Worm (Caenorhabditis elegans) whole organism, young adult: ENCODE measurements around the gene oac-42.

ENCODE experiments used
- B0019.2 ChIP-seq: fragments of 200-800 bp; sonication (Bioruptor generic); conservative IDR thresholded peaks from 2 replicates; pipeline ENCODE4 v1.3.6; 2022; ENCODE audit warnings: missing genetic modification reagents, missing genetic modification characterization, missing compliant biosample characterization
- B0336.3 ChIP-seq: fragments of 200-800 bp; sonication (Bioruptor generic); IDR thresholded peaks from 2 replicates; pipeline ENCODE4 v1.3.6; 2022; ENCODE audit warnings: missing genetic modification characterization, missing compliant biosample characterization
- C06A6.2 ChIP-seq: fragments of 200-800 bp; sonication (Bioruptor generic); conservative IDR thresholded peaks from 2 replicates; pipeline ENCODE4 v1.3.6; 2022; ENCODE audit warnings: missing genetic modification characterization, missing compliant biosample characterization
- F22D6.2 ChIP-seq: sonication (generic microtip); optimal IDR thresholded peaks from 2 replicates; lab custom pipeline; 2016; ENCODE audit warnings: mild to moderate bottlenecking, missing genetic modification characterization, missing compliant biosample characterization
- F49E8.2 ChIP-seq: sonication (generic microtip); optimal IDR thresholded peaks from 3 replicates; lab custom pipeline; 2017; ENCODE audit warnings: missing genetic modification characterization, mild to moderate bottlenecking, missing compliant biosample characterization, antibody characterized with exemption, moderate library complexity; ENCODE audit not compliant: insufficient read depth
- F52B5.7 ChIP-seq: sonication (generic microtip); optimal IDR thresholded peaks from 2 replicates; lab custom pipeline; 2016; ENCODE audit warnings: mild to moderate bottlenecking, missing genetic modification characterization, missing compliant biosample characterization
- Y56A3A.18 ChIP-seq: fragments of 200-800 bp; sonication (Bioruptor generic); IDR thresholded peaks from 2 replicates; pipeline ENCODE4 v1.3.6; 2022; ENCODE audit warnings: missing genetic modification reagents, missing genetic modification characterization, missing compliant biosample characterization
- Y67H2A.10 ChIP-seq: fragments of 200-800 bp; sonication (Bioruptor generic); conservative IDR thresholded peaks from 2 replicates; pipeline ENCODE4 v1.3.6; 2022; ENCODE audit warnings: missing genetic modification reagents, missing genetic modification characterization, missing compliant biosample characterization
- attf-3 ChIP-seq: fragments of 200-800 bp; sonication (Bioruptor generic); conservative IDR thresholded peaks from 2 replicates; pipeline ENCODE4 v1.3.6; 2022; ENCODE audit warnings: missing genetic modification reagents, missing genetic modification characterization, missing compliant biosample characterization
- bed-1 ChIP-seq: fragments of 200-800 bp; sonication (Bioruptor generic); IDR thresholded peaks from 2 replicates; pipeline ENCODE4 v1.3.6; 2022; ENCODE audit warnings: missing genetic modification reagents, missing genetic modification characterization, missing compliant biosample characterization
- ceh-100 ChIP-seq: fragments of 200-800 bp; sonication (Bioruptor generic); IDR thresholded peaks from 2 replicates; pipeline ENCODE4 v1.3.6; 2022; ENCODE audit warnings: missing genetic modification reagents, missing genetic modification characterization, missing compliant biosample characterization
- ceh-91 ChIP-seq: fragments of 200-800 bp; sonication (Bioruptor generic); IDR thresholded peaks from 2 replicates; pipeline ENCODE4 v1.3.6; 2022; ENCODE audit warnings: missing genetic modification reagents, missing genetic modification characterization, missing compliant biosample characterization
- die-1 ChIP-seq: sonication (generic microtip); optimal IDR thresholded peaks from 2 replicates; lab custom pipeline; 2016; ENCODE audit warnings: missing genotype, mild to moderate bottlenecking, missing genetic modification characterization, missing compliant biosample characterization
- ekl-4 ChIP-seq: fragments of 200-800 bp; sonication (Bioruptor generic); IDR thresholded peaks from 2 replicates; pipeline ENCODE4 v1.3.6; 2022; ENCODE audit warnings: missing genetic modification reagents, missing genetic modification characterization, missing compliant biosample characterization
- him-1 ChIP-seq: sonication (generic microtip); optimal IDR thresholded peaks from 2 replicates; lab custom pipeline; 2016; ENCODE audit warnings: missing genotype, missing genetic modification reagents, missing genetic modification characterization, missing compliant biosample characterization
- hlh-26 ChIP-seq: fragments of 200-800 bp; sonication (Bioruptor generic); conservative IDR thresholded peaks from 2 replicates; pipeline ENCODE4 v1.3.6; 2022; ENCODE audit warnings: missing genetic modification reagents, missing genetic modification characterization, missing compliant biosample characterization
- hmg-20 ChIP-seq: fragments of 200-800 bp; sonication (Bioruptor generic); IDR thresholded peaks from 2 replicates; pipeline ENCODE4 v1.3.6; 2022; ENCODE audit warnings: missing genetic modification reagents, missing genetic modification characterization, missing compliant biosample characterization
- lag-1 ChIP-seq: fragments of 200-800 bp; sonication (Bioruptor generic); IDR thresholded peaks from 2 replicates; pipeline ENCODE4 v1.3.6; 2022; ENCODE audit warnings: missing genetic modification reagents, missing genetic modification characterization, missing compliant biosample characterization
- let-526 ChIP-seq: fragments of 200-800 bp; sonication (Bioruptor generic); IDR thresholded peaks from 2 replicates; pipeline ENCODE4 v1.3.6; 2022; ENCODE audit warnings: missing genetic modification reagents, missing genetic modification characterization, missing compliant biosample characterization
- let-607 ChIP-seq, 2 experiments: fragments of 200-800 bp in 1 of 2; sonication (Bioruptor generic) in 1 of 2; sonication (generic microtip) in 1 of 2; optimal IDR thresholded peaks; 2 replicates each; lab custom pipeline; 2016 to 2018; ENCODE audit warnings: mild to moderate bottlenecking in 2 of 2, missing compliant biosample characterization in 2 of 2, missing genetic modification characterization in 2 of 2, moderate library complexity in 2 of 2, missing genotype in 1 of 2
- lin-54 ChIP-seq: fragments of 200-800 bp; sonication (Bioruptor generic); optimal IDR thresholded peaks from 2 replicates; lab custom pipeline; 2018; ENCODE audit warnings: mild to moderate bottlenecking, missing genetic modification characterization, missing compliant biosample characterization
- madf-6 ChIP-seq: fragments of 200-800 bp; sonication (Bioruptor generic); IDR thresholded peaks from 2 replicates; pipeline ENCODE4 v1.3.6; 2022; ENCODE audit warnings: missing genetic modification reagents, missing genetic modification characterization, missing compliant biosample characterization
- mxl-1 ChIP-seq: sonication (generic microtip); optimal IDR thresholded peaks from 2 replicates; lab custom pipeline; 2016; ENCODE audit warnings: missing genetic modification characterization, missing compliant biosample characterization
- nhr-90 ChIP-seq: sonication (generic microtip); optimal IDR thresholded peaks from 2 replicates; lab custom pipeline; 2016; ENCODE audit warnings: missing genotype, mild to moderate bottlenecking, missing genetic modification characterization, missing compliant biosample characterization
- rcor-1 ChIP-seq: fragments of 200-800 bp; sonication (Bioruptor generic); IDR thresholded peaks from 2 replicates; pipeline ENCODE4 v1.3.6; 2022; ENCODE audit warnings: missing genetic modification reagents, missing genetic modification characterization, missing compliant biosample characterization
- rec-8 ChIP-seq, 2 experiments: sonication (generic microtip); optimal IDR thresholded peaks; 2 replicates each; lab custom pipeline; 2016; ENCODE audit warnings: mild to moderate bottlenecking in 2 of 2, missing genetic modification characterization in 2 of 2, missing genetic modification reagents in 2 of 2, missing genotype in 2 of 2, missing biosample characterization in 1 of 2, missing compliant biosample characterization in 1 of 2, moderate library complexity in 1 of 2
- sdz-38 ChIP-seq: sonication (generic microtip); optimal IDR thresholded peaks from 2 replicates; lab custom pipeline; 2016; ENCODE audit warnings: missing genotype, missing genetic modification characterization, missing compliant biosample characterization
- sea-2 ChIP-seq: fragments of 200-800 bp; sonication (Bioruptor generic); IDR thresholded peaks from 2 replicates; pipeline ENCODE4 v1.3.6; 2022; ENCODE audit warnings: missing genetic modification characterization, missing compliant biosample characterization
- snpc-1.3 ChIP-seq: sonication (generic microtip); optimal IDR thresholded peaks from 2 replicates; lab custom pipeline; 2017; ENCODE audit warnings: missing genetic modification characterization, mild to moderate bottlenecking, missing compliant biosample characterization, antibody characterized with exemption, moderate library complexity, missing genotype, missing genetic modification reagents; ENCODE audit not compliant: insufficient read depth
- somi-1 ChIP-seq: fragments of 200-800 bp; sonication (Bioruptor generic); optimal IDR thresholded peaks from 2 replicates; lab custom pipeline; 2018; ENCODE audit warnings: mild to moderate bottlenecking, missing genetic modification characterization, missing compliant biosample characterization
- sptf-2 ChIP-seq: fragments of 200-800 bp; sonication (Bioruptor generic); optimal IDR thresholded peaks from 2 replicates; lab custom pipeline; 2018; ENCODE audit warnings: mild to moderate bottlenecking, missing genetic modification characterization, missing compliant biosample characterization
- tbx-9 ChIP-seq: sonication (generic microtip); optimal IDR thresholded peaks from 2 replicates; lab custom pipeline; 2016; ENCODE audit warnings: borderline replicate concordance, missing genetic modification characterization, inconsistent platforms, missing compliant biosample characterization
- unc-62 ChIP-seq: fragments of 150-350 bp; optimal IDR thresholded peaks from 2 replicates; lab custom pipeline; 2014; ENCODE audit warnings: missing biosample characterization, missing genetic modification reagents, missing genetic modification characterization
- xnd-1 ChIP-seq: sonication (generic microtip); optimal IDR thresholded peaks from 2 replicates; lab custom pipeline; 2016; ENCODE audit warnings: missing genotype, missing genetic modification reagents, missing genetic modification characterization, missing compliant biosample characterization
- zfh-2 ChIP-seq: fragments of 200-800 bp; sonication (Bioruptor generic); conservative IDR thresholded peaks from 2 replicates; pipeline ENCODE4 v1.3.6; 2022; ENCODE audit warnings: missing genetic modification reagents, missing genetic modification characterization, missing compliant biosample characterization
- ztf-26 ChIP-seq: sonication (generic microtip); optimal IDR thresholded peaks from 2 replicates; lab custom pipeline; 2017; ENCODE audit warnings: missing genetic modification characterization, missing compliant biosample characterization
- ztf-28 ChIP-seq: fragments of 200-800 bp; sonication (Bioruptor generic); IDR thresholded peaks from 2 replicates; pipeline ENCODE4 v1.3.6; 2022; ENCODE audit warnings: missing genetic modification reagents, missing genetic modification characterization, missing compliant biosample characterization
- ztf-6 ChIP-seq: fragments of 200-800 bp; sonication (Bioruptor generic); IDR thresholded peaks from 2 replicates; pipeline ENCODE4 v1.3.6; 2022; ENCODE audit warnings: missing genetic modification reagents, missing genetic modification characterization, missing compliant biosample characterization

The oac-42 gene

ce11 chrV:15900564-15900963 lies 16.0 kb upstream of the oac-42 start:
- TF ChIP-seq Y67H2A.10 (no peak), B0336.3 (GFP tag; lab: Robert Waterston, UW) (no peak), ekl-4 (no peak), madf-6 (GFP tag; lab: Robert Waterston, UW) (no peak), ztf-28 (GFP tag; lab: Robert Waterston, UW) (no peak)

- TF ChIP-seq tbx-9 (tag; lab: Kevin White, UChicago) = no peak
- TF ChIP-seq bed-1 = no peak
- TF ChIP-seq sptf-2 (GFP tag; lab: Kevin White, UChicago) = no peak
- TF ChIP-seq attf-3 (GFP tag; lab: Robert Waterston, UW) = no peak
- TF ChIP-seq madf-6 (GFP tag; lab: Robert Waterston, UW) = no peak
- no peak for TF ChIP-seq ceh-100 (GFP tag; lab: Robert Waterston, UW)
- no peak for TF ChIP-seq xnd-1 (tag; lab: Kevin White, UChicago)
- TF ChIP-seq ceh-91 (GFP tag; lab: Robert Waterston, UW) = no peak
- no peak for TF ChIP-seq sdz-38 (tag; lab: Kevin White, UChicago)
- TF ChIP-seq zfh-2 (GFP tag; lab: Robert Waterston, UW) = no peak
- no peak for TF ChIP-seq him-1 (tag; lab: Kevin White, UChicago)
- TF ChIP-seq let-526 (GFP tag; lab: Robert Waterston, UW) = no peak
- no peak for TF ChIP-seq sea-2 (GFP tag; lab: Robert Waterston, UW)
- no peak for TF ChIP-seq ztf-6
- no peak for TF ChIP-seq let-607 (tag; optimal IDR thresholded peaks at IDR 0.05; lab: Kevin White, UChicago)
- no peak for TF ChIP-seq F52B5.7 (tag; lab: Kevin White, UChicago)
- no peak for TF ChIP-seq C06A6.2 (GFP tag; lab: Robert Waterston, UW)
Observed at ce11 chrV:15899696-15900095, 15.1 kb upstream of the oac-42 start, which contains the start of gene T06C12.14. Gene T06C12.14, plus strand, starts transcription at chrV:15899996.

- TF ChIP-seq ztf-26 (tag; lab: Kevin White, UChicago) = no peak
- no peak for TF ChIP-seq lag-1 (GFP tag; lab: Robert Waterston, UW)
- no peak for TF ChIP-seq die-1 (tag; lab: Kevin White, UChicago)
- no peak for TF ChIP-seq rec-8 (tag; optimal IDR thresholded peaks at IDR 0.05; lab: Kevin White, UChicago)
- no peak for TF ChIP-seq sea-2 (GFP tag; lab: Robert Waterston, UW)
- TF ChIP-seq Y56A3A.18 (GFP tag; lab: Robert Waterston, UW) = no peak
- TF ChIP-seq lin-54 (GFP tag; lab: Kevin White, UChicago) = no peak
- no peak for TF ChIP-seq let-526 (GFP tag; lab: Robert Waterston, UW)
- no peak for TF ChIP-seq B0019.2 (GFP tag; lab: Robert Waterston, UW)
- TF ChIP-seq somi-1 (GFP tag; lab: Kevin White, UChicago) = no peak
Observed at ce11 chrV:15897696-15898095, 13.1 kb upstream of the oac-42 start, which contains the start of gene str-60. Gene str-60, plus strand, starts transcription at chrV:15897996.

- TF ChIP-seq F22D6.2 (tag; lab: Kevin White, UChicago) (no peak), snpc-1.3 (tag; lab: Kevin White, UChicago) (no peak), nhr-90 (tag; lab: Kevin White, UChicago) (no peak), xnd-1 (tag; lab: Kevin White, UChicago) (no peak), mxl-1 (tag; lab: Kevin White, UChicago) (no peak), rcor-1 (GFP tag; lab: Robert Waterston, UW) (no peak), unc-62 (GFP tag; lab: Kevin White, UChicago) (no peak), ceh-100 (GFP tag; lab: Robert Waterston, UW) (no peak), F49E8.2 (tag; lab: Kevin White, UChicago) (no peak), hlh-26 (GFP tag; lab: Robert Waterston, UW) (no peak), hmg-20 (GFP tag; lab: Robert Waterston, UW) (no peak)
Observed at ce11 chrV:15896671-15897070, 12.1 kb upstream of the oac-42 start, which contains the start of gene nhr-213. Gene nhr-213, minus strand, starts transcription at chrV:15896771.
